Fruit fly (Drosophila melanogaster): ENCODE measurements around the gene CG2260.

The CG2260 gene

DNA sequence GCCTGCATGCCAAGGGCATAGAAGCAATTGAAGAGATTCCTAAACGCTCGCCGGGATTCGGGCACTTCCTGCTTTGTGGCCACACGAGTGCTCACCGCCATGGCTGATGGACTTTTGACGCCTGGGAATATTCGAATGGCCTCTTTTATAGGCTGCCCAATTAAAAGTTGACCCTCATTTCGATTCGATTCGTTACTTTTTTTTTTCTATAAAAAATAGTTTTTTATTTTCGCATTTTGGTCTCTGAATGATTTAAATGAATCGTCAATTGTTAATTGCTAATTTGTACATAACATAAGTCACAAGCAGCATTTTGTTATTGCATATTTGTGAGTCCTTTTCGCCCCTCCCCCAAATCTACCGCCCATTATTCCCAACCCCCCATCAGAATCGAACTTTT, 44.7 kb upstream of the CG2260 start, which contains the start of gene Or7a (continued):
- TF ChIP-seq rib (GFP tag; IDR thresholded peaks at IDR 0.05) (no peak), CG17186 (GFP tag; optimal IDR thresholded peaks at IDR 0.05) (no peak), hb (GFP tag; IDR thresholded peaks at IDR 0.05; ENCODE audit: partially characterized antibody) (no peak), CG13424 (tag; optimal IDR thresholded peaks at IDR 0.05) (no peak), tna (GFP tag; IDR thresholded peaks at IDR 0.05; ENCODE audit: partially characterized antibody) (no peak)

DNA sequence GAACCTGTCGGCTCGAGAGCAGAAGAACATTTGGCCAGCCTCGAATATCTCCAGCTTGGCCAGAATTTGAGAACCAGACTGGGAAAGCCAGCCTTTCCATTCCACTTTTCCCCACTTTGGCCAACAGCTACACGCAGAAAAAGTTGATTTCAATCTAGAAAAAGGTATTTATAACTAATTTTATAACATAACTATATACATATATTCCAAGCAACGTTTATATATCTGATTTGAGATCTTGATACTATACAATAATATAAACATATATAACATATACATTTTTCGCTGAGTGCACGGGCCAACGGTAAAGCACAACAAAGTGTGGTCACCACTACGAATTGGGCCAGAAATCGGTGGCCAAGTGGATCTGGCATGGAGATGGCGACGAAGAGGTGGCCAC, 42.5 kb upstream of the CG2260 start:
- TF ChIP-seq so (GFP tag; IDR thresholded peaks at IDR 0.05) (no peak), en (GFP tag; optimal IDR thresholded peaks at IDR 0.05) (no peak), CG16863 (GFP tag; optimal IDR thresholded peaks at IDR 0.05) (no peak), ase (GFP tag; IDR thresholded peaks at IDR 0.05) (no peak), Drgx (GFP tag; IDR thresholded peaks at IDR 0.05) (peak; percentile 52; the same call in 1 of the 2 replicates), gt (GFP tag; IDR thresholded peaks at IDR 0.05) (no peak), Xrp1 (GFP tag; IDR thresholded peaks at IDR 0.05) (no peak), Stat92E (GFP tag; optimal IDR thresholded peaks at IDR 0.05) (no peak), jumu (GFP tag; optimal IDR thresholded peaks at IDR 0.05) (no peak)

DNA sequence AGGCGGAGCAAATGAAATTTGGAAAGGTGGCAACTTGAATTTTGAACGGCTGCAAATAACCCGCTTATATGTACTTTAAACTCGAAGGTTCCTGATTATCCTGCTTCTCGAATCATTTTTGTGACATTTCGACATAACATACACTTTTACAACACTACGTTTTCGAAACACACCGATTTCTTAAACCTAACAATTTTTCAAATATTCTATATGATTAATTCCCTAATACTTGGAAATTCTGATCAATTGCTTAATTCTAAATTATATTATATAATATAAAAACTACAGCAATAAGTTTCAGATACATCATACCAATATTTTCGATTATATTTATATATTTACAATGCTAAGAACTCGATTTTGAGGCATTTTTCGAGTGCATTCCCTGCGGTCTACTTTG, 41.7 kb upstream of the CG2260 start, which contains the start of gene CG10761:
Gene CG10761, minus strand, starts transcription at position 101 of the 400 bp plus-strand sequence.
- TF ChIP-seq Mad (GFP tag; optimal IDR thresholded peaks at IDR 0.05), result no peak
- peak; percentile 34 for TF ChIP-seq stwl (tag; optimal IDR thresholded peaks at IDR 0.05)
- no peak for TF ChIP-seq Rfx (GFP tag; IDR thresholded peaks at IDR 0.05)

DNA sequence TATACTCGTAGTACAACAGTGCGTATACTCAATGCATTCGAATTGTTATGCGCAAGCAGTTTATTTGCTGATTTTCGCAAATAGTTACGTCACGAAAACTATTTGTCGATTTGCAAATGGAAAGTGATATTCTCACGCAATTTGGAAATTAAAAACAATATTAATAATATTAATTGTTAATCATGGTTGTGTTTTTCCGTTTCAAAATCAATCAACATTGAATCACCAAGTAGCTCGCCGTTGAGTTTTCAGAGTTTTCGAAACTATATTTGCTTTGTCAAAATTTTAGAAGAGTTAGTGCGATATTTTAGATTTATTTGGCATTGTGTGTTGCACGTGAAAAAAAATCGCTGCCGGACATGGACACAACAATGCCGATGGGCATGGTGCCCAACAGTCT, 38.8 kb upstream of the CG2260 start, which contains the start of gene CG15337:
Gene CG15337, plus strand, starts transcription at position 301 of the 400 bp plus-strand sequence.
- no peak for TF ChIP-seq Nf-YC (tag; optimal IDR thresholded peaks at IDR 0.05)
- no peak for TF ChIP-seq CG6791 (GFP tag; IDR thresholded peaks at IDR 0.05; ENCODE audit: partially characterized antibody)
- no peak for TF ChIP-seq Sry-β (GFP tag; optimal IDR thresholded peaks at IDR 0.05)
- no peak for TF ChIP-seq amos (GFP tag; IDR thresholded peaks at IDR 0.05; ENCODE audit: partially characterized antibody)
- TF ChIP-seq run (tag; optimal IDR thresholded peaks at IDR 0.05), result no peak
- TF ChIP-seq emc (GFP tag; optimal IDR thresholded peaks at IDR 0.05), result no peak
- TF ChIP-seq Med (GFP tag), result no peak
- no peak for TF ChIP-seq MTF-1 (GFP tag; optimal IDR thresholded peaks at IDR 0.05; ENCODE audit: borderline replicate concordance)
- TF ChIP-seq wdn (GFP tag; IDR thresholded peaks at IDR 0.05), result no peak
- TF ChIP-seq CG12744 (GFP tag; optimal IDR thresholded peaks at IDR 0.05), result no peak
- no peak for TF ChIP-seq CG12769 (tag; optimal IDR thresholded peaks at IDR 0.05)
- no peak for TF ChIP-seq caup (GFP tag; optimal IDR thresholded peaks at IDR 0.05; ENCODE audit: severe bottlenecking)
- no peak for TF ChIP-seq nau (GFP tag; optimal IDR thresholded peaks at IDR 0.05)
- no peak for TF ChIP-seq B-H1 (GFP tag; IDR thresholded peaks at IDR 0.05)
- no peak for TF ChIP-seq Ets97D (GFP tag; optimal IDR thresholded peaks at IDR 0.05)
- TF ChIP-seq CG42726 (GFP tag; IDR thresholded peaks at IDR 0.05; ENCODE audit: partially characterized antibody), result no peak
- TF ChIP-seq CG3163 (GFP tag; optimal IDR thresholded peaks at IDR 0.05), result no peak

DNA sequence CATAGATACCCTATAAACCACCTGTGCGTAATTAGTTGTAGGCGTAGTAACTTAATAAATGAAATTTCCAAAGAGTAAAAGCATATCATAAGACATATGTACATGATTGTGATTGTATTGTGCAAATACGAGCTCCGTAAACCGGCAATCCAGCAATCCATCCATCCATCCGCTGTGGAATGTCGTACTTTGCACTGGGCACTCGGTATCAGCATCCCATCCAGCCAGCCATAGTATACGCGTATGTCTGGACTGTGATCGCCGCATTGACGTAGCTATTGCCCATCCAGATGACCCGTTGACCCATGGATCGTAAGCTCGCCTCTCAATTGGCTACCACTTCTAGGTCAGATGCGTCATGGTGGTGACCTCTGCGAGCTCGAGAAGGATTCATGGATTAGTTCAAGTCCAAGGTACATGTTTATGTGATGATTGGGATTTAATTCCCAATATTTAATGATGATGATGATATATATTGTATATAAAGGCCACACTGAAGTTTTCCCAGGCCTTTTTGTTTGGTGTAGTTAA, 38.1 kb upstream of the CG2260 start:
- no peak for TF ChIP-seq CG12942 (GFP tag; optimal IDR thresholded peaks at IDR 0.05)
- TF ChIP-seq cad (GFP tag; optimal IDR thresholded peaks at IDR 0.05), result no peak
- no peak for TF ChIP-seq CG1603 (tag; optimal IDR thresholded peaks at IDR 0.05)
- TF ChIP-seq Rx (GFP tag; IDR thresholded peaks at IDR 0.05), result no peak
- no peak for TF ChIP-seq gcm2 (GFP tag; optimal IDR thresholded peaks at IDR 0.05)
- peak; percentile 28 for TF ChIP-seq CG34376 (GFP tag; optimal IDR thresholded peaks at IDR 0.05)
- no peak for TF ChIP-seq CG6791 (GFP tag; IDR thresholded peaks at IDR 0.05; ENCODE audit: partially characterized antibody)
- TF ChIP-seq bcd (GFP tag; optimal IDR thresholded peaks at IDR 0.05), result no peak
- no peak for TF ChIP-seq zen (tag; optimal IDR thresholded peaks at IDR 0.05)
- peak; percentile 42 for TF ChIP-seq Med (GFP tag)
- TF ChIP-seq CG6272 (GFP tag; IDR thresholded peaks at IDR 0.05), result no peak
- no peak for TF ChIP-seq tin (GFP tag; optimal IDR thresholded peaks at IDR 0.05)
- no peak for TF ChIP-seq CG16779 (GFP tag; IDR thresholded peaks at IDR 0.05)
- TF ChIP-seq CG3726 (GFP tag; IDR thresholded peaks at IDR 0.05), result no peak

Measured in whole organism, embryonic.